Worm (Caenorhabditis elegans) whole organism, L4 larva: Measurements from ENCODE around the gene nex-4.

Experiments
- lsy-2 ChIP-seq, 2 experiments: fragments of 150-350 bp in 1 of 2; sonication (generic microtip) in 1 of 2; optimal IDR thresholded peaks; 2 replicates each; lab custom pipeline; 2014 to 2017; ENCODE audit warnings: missing biosample characterization in 2 of 2, missing genetic modification characterization in 2 of 2
- unc-62 ChIP-seq, 3 experiments: fragments of 150-350 bp in 1 of 3; sonication (generic microtip); optimal IDR thresholded peaks in 2 of 3; peaks in 1 of 3; 1 replicate in 1 of 3; 2 replicates in 2 of 3; lab custom pipeline; 2014 to 2017; ENCODE audit warnings: missing biosample characterization in 3 of 3, missing genetic modification characterization in 3 of 3, missing genetic modification reagents in 3 of 3, missing genotype in 1 of 3

- TF ChIP-seq unc-62 (GFP tag; optimal IDR thresholded peaks at IDR 0.05 in 1 of 2; lab: Kevin White, UChicago) (no peak), unc-62 (tag; optimal IDR thresholded peaks at IDR 0.05; lab: Kevin White, UChicago) (no peak), lsy-2 (tag; optimal IDR thresholded peaks at IDR 0.05; lab: Kevin White, UChicago) (no peak)
Observed at ce11 chrV:4903696-4904095, 52.5 kb downstream of the nex-4 start, which contains the start of gene ugt-8.
